Worm (Caenorhabditis elegans): ENCODE data around the gene ugt-42.

ugt-42 gene

DNA sequence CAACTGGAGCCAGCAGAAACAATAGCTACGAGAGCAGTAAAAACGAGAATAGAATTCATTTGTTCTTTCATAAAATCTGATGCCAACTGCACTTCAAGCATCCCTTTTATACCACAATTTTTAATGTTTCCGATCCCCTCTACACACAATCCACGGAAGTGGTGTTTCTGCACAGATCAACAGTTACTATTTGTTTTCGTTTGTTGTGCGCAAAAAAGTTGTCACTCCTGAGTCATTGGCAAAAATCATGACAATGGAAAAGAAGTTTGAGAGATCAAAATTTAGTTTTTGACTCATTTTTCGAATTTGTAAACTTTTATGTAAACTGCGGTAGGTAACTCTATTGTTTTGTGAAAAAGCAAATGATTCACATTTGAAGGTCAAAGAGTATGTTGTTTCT is 42.9 kb upstream of the ugt-42 start, which contains the start of gene srlf-37:
TSS of gene srlf-37 (minus strand) at position 101 of the 400 bp plus-strand sequence.
- TF ChIP-seq nhr-20 (tag; optimal IDR thresholded peaks at IDR 0.05) (no peak), lin-14 (GFP tag; optimal IDR thresholded peaks at IDR 0.05) (no peak), ceh-82 (tag; optimal IDR thresholded peaks at IDR 0.05) (no peak), nhr-76 (tag; optimal IDR thresholded peaks at IDR 0.05) (no peak), fkh-10 (GFP tag; optimal IDR thresholded peaks at IDR 0.05) (no peak)

DNA sequence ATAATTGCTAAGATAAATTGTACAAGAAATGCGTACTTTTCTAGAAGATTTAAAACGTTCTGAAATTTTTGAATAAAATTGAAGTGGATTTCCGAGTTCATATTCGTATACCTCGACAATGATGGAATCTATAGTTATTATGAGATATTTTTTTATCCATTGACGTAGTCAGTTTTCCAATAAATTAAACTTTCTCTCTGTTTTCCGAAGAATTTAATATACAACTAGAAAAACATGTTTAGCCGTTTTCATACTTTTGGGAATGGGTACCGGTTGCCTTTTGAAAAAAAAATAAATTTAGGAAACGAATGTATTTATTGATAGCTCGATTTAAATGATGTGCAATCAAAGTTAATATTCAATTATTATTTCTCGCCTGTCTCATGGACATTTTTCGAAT is 38.1 kb upstream of the ugt-42 start, which contains the start of gene srw-109:
TSS of gene srw-109 (minus strand) at position 101 of the 400 bp plus-strand sequence.
- no peak for TF ChIP-seq nhr-76 (tag; optimal IDR thresholded peaks at IDR 0.05)
- TF ChIP-seq blmp-1 (tag; optimal IDR thresholded peaks at IDR 0.05): no peak

- no peak for TF ChIP-seq snu-23 (GFP tag; optimal IDR thresholded peaks at IDR 0.05)
- TF ChIP-seq fos-1 (tag; optimal IDR thresholded peaks at IDR 0.05): no peak
- TF ChIP-seq hlh-4 (tag; optimal IDR thresholded peaks at IDR 0.05): no peak
- TF ChIP-seq egl-27 (tag; optimal IDR thresholded peaks at IDR 0.05): no peak
- no peak for TF ChIP-seq mep-1 (tag; optimal IDR thresholded peaks at IDR 0.05)
- TF ChIP-seq sup-37 (GFP tag; optimal IDR thresholded peaks at IDR 0.05): no peak
- TF ChIP-seq nhr-85 (tag): no peak
- TF ChIP-seq fkh-4 (tag; optimal IDR thresholded peaks at IDR 0.05; ENCODE audit: borderline replicate concordance): no peak
- no peak for TF ChIP-seq unc-62 (GFP tag; optimal IDR thresholded peaks at IDR 0.05)
- TF ChIP-seq dpl-1 (GFP tag; optimal IDR thresholded peaks at IDR 0.05): no peak
- TF ChIP-seq unc-130 (tag; optimal IDR thresholded peaks at IDR 0.05): no peak
- TF ChIP-seq alr-1 (tag; optimal IDR thresholded peaks at IDR 0.05; ENCODE audit: borderline replicate concordance): no peak
- no peak for TF ChIP-seq nhr-237 (tag; optimal IDR thresholded peaks at IDR 0.05)
- TF ChIP-seq nhr-76 (tag; optimal IDR thresholded peaks at IDR 0.05): no peak
- no peak for TF ChIP-seq ceh-82 (tag; optimal IDR thresholded peaks at IDR 0.05)
- no peak for TF ChIP-seq blmp-1 (tag; optimal IDR thresholded peaks at IDR 0.05)
- no peak for TF ChIP-seq rnt-1 (tag; optimal IDR thresholded peaks at IDR 0.05)
- TF ChIP-seq elt-2 (tag; optimal IDR thresholded peaks at IDR 0.05): no peak
- TF ChIP-seq C04F5.9 (tag; optimal IDR thresholded peaks at IDR 0.05): no peak
These were observed 37.3 kb upstream of the ugt-42 start, which contains the start of gene srlf-36 for ce11 chrV:609671-610070. Gene srlf-36 (minus strand): TSS chrV:609771.

ce11 chrV:610217-610616 is 36.8 kb upstream of the ugt-42 start, which contains the start of gene nhr-90:
Gene nhr-90 (plus strand): TSS chrV:610512.
- TF ChIP-seq alr-1 (tag; optimal IDR thresholded peaks at IDR 0.05; ENCODE audit: borderline replicate concordance) (no peak), nhr-20 (tag; optimal IDR thresholded peaks at IDR 0.05) (peak; percentile 55), mab-9 (GFP tag; IDR thresholded peaks at IDR 0.05) (no peak), egl-13 (tag; optimal IDR thresholded peaks at IDR 0.05) (no peak), nhr-77 (tag; optimal IDR thresholded peaks at IDR 0.05) (no peak), sox-4 (tag; optimal IDR thresholded peaks at IDR 0.05) (no peak), nhr-71 (tag; optimal IDR thresholded peaks at IDR 0.05) (no peak), ztf-11 (tag; optimal IDR thresholded peaks at IDR 0.05) (no peak), nhr-76 (tag; optimal IDR thresholded peaks at IDR 0.05) (no peak), nhr-237 (tag; optimal IDR thresholded peaks at IDR 0.05) (no peak), fkh-8 (tag; optimal IDR thresholded peaks at IDR 0.05) (no peak), fkh-10 (GFP tag; optimal IDR thresholded peaks at IDR 0.05) (no peak), lin-35 (GFP tag; optimal IDR thresholded peaks at IDR 0.05) (peak in 1 of 2 experiments; percentile 46), C34B4.2 (tag; optimal IDR thresholded peaks at IDR 0.05) (no peak), pax-3 (tag; optimal IDR thresholded peaks at IDR 0.05) (no peak), hlh-4 (tag; optimal IDR thresholded peaks at IDR 0.05) (no peak), unc-30 (tag; optimal IDR thresholded peaks at IDR 0.05) (no peak), irx-1 (tag; optimal IDR thresholded peaks at IDR 0.05) (no peak), nhr-84 (tag; optimal IDR thresholded peaks at IDR 0.05) (no peak), ceh-90 (tag; optimal IDR thresholded peaks at IDR 0.05) (no peak), nhr-85 (tag) (peak; percentile 72), dpl-1 (GFP tag; optimal IDR thresholded peaks at IDR 0.05) (no peak), fkh-4 (tag; optimal IDR thresholded peaks at IDR 0.05; ENCODE audit: borderline replicate concordance) (no peak), aha-1 (tag; optimal IDR thresholded peaks at IDR 0.05) (no peak), skn-1 (tag; optimal IDR thresholded peaks at IDR 0.05) (peak; percentile 18), hlh-17 (GFP tag; optimal IDR thresholded peaks at IDR 0.05; ENCODE audit: borderline replicate concordance) (no peak), F16B12.6 (tag; optimal IDR thresholded peaks at IDR 0.05) (no peak), unc-62 (GFP tag; optimal IDR thresholded peaks at IDR 0.05) (no peak), hpl-2 (GFP tag; optimal IDR thresholded peaks at IDR 0.05) (no peak), zip-4 (GFP tag; optimal IDR thresholded peaks at IDR 0.05) (no peak), nhr-90 (tag; optimal IDR thresholded peaks at IDR 0.05; ENCODE audit: poor library complexity) (no peak), tlp-1 (tag; optimal IDR thresholded peaks at IDR 0.05) (no peak), C16A3.4 (tag; optimal IDR thresholded peaks at IDR 0.05) (peak; percentile 5)

Measured in whole organism, L1 larva.